Fruit fly (Drosophila melanogaster) whole organism, adult: ENCODE data around the gene Bub1.

Experiments used
- CG11617 ChIP-seq: fragments of 200-800 bp; sonication (Bioruptor generic); optimal IDR thresholded peaks from 2 replicates; lab custom pipeline; 2017; ENCODE audit warnings: mild to moderate bottlenecking, missing biosample characterization, missing genetic modification reagents, missing genetic modification characterization
- CG12768 ChIP-seq: fragments of 200-800 bp; sonication (Bioruptor generic); optimal IDR thresholded peaks from 2 replicates; lab custom pipeline; 2017; ENCODE audit warnings: missing biosample characterization, missing genetic modification characterization, mild to moderate bottlenecking, moderate library complexity, missing genetic modification reagents
- CG14711 ChIP-seq: fragments of 200-800 bp; sonication (Bioruptor generic); optimal IDR thresholded peaks from 2 replicates; lab custom pipeline; 2018; ENCODE audit warnings: missing biosample characterization, mild to moderate bottlenecking, missing genetic modification characterization, moderate library complexity
- CG1620 ChIP-seq: fragments of 200-800 bp; sonication (Bioruptor generic); optimal IDR thresholded peaks from 2 replicates; lab custom pipeline; 2016; ENCODE audit warnings: missing biosample characterization, missing genetic modification characterization
- CG33017 ChIP-seq: fragments of 200-800 bp; sonication (Bioruptor generic); optimal IDR thresholded peaks from 2 replicates; lab custom pipeline; 2018; ENCODE audit warnings: missing biosample characterization, mild to moderate bottlenecking, missing genetic modification characterization, moderate library complexity
- CG5204 ChIP-seq: fragments of 200-800 bp; sonication (Bioruptor generic); optimal IDR thresholded peaks from 2 replicates; lab custom pipeline; 2016; ENCODE audit warnings: missing biosample characterization, missing genetic modification characterization
- CG7045 ChIP-seq: fragments of 200-800 bp; sonication (Bioruptor generic); optimal IDR thresholded peaks from 2 replicates; lab custom pipeline; 2017; ENCODE audit warnings: missing biosample characterization, mild to moderate bottlenecking, missing genetic modification characterization
- CG7101 ChIP-seq: fragments of 200-800 bp; sonication (Bioruptor generic); optimal IDR thresholded peaks from 2 replicates; lab custom pipeline; 2018; ENCODE audit warnings: missing biosample characterization, mild to moderate bottlenecking, missing genetic modification characterization, moderate library complexity
- Clk ChIP-seq: fragments of 200-800 bp; sonication (Bioruptor generic); optimal IDR thresholded peaks from 2 replicates; lab custom pipeline; 2017; ENCODE audit warnings: missing biosample characterization, missing genetic modification characterization
- Crg-1 ChIP-seq: fragments of 200-800 bp; sonication (Bioruptor generic); optimal IDR thresholded peaks from 2 replicates; lab custom pipeline; 2016; ENCODE audit warnings: missing biosample characterization, missing genetic modification characterization
- Hr96 ChIP-seq: fragments of 200-800 bp; sonication (Bioruptor generic); optimal IDR thresholded peaks from 2 replicates; lab custom pipeline; 2016; ENCODE audit warnings: missing biosample characterization, missing genetic modification characterization
- Mnt ChIP-seq: fragments of 200-800 bp; sonication (Bioruptor generic); optimal IDR thresholded peaks from 2 replicates; lab custom pipeline; 2016; ENCODE audit warnings: missing biosample characterization, mild to moderate bottlenecking, missing genetic modification characterization
- bab1 ChIP-seq: fragments of 200-800 bp; sonication (Bioruptor generic); optimal IDR thresholded peaks from 3 replicates; lab custom pipeline; 2019; ENCODE audit warnings: missing biosample characterization, mild to moderate bottlenecking, missing genetic modification characterization, moderate library complexity
- cic ChIP-seq: fragments of 200-800 bp; sonication (Bioruptor generic); optimal IDR thresholded peaks from 2 replicates; lab custom pipeline; 2017; ENCODE audit warnings: missing biosample characterization, mild to moderate bottlenecking, missing genetic modification characterization, moderate library complexity
- cnc ChIP-seq, 2 experiments: fragments of >200 bp; optimal IDR thresholded peaks; 2 replicates each; lab custom pipeline; 2017
- kay ChIP-seq: fragments of 200-800 bp; sonication (Bioruptor generic); peaks from one replicate; lab custom pipeline; 2016; ENCODE audit warnings: missing biosample characterization, missing genetic modification characterization, borderline replicate concordance
- ovo ChIP-seq: fragments of 200-800 bp; sonication (Bioruptor generic); optimal IDR thresholded peaks from 2 replicates; lab custom pipeline; 2016; ENCODE audit warnings: missing biosample characterization, missing genetic modification characterization
- pad ChIP-seq: fragments of 200-800 bp; sonication (Bioruptor generic); optimal IDR thresholded peaks from 3 replicates; lab custom pipeline; 2017; ENCODE audit warnings: missing biosample characterization, missing genetic modification characterization, mild to moderate bottlenecking, moderate library complexity, missing genetic modification reagents
- tj ChIP-seq: fragments of 200-800 bp; sonication (Bioruptor generic); optimal IDR thresholded peaks from 3 replicates; lab custom pipeline; 2017; ENCODE audit warnings: missing biosample characterization, mild to moderate bottlenecking, missing genetic modification characterization, moderate library complexity
- toe ChIP-seq: fragments of 200-800 bp; sonication (Bioruptor generic); optimal IDR thresholded peaks from 2 replicates; lab custom pipeline; 2016; ENCODE audit warnings: missing biosample characterization, missing genetic modification characterization

Bub1 gene

DNA sequence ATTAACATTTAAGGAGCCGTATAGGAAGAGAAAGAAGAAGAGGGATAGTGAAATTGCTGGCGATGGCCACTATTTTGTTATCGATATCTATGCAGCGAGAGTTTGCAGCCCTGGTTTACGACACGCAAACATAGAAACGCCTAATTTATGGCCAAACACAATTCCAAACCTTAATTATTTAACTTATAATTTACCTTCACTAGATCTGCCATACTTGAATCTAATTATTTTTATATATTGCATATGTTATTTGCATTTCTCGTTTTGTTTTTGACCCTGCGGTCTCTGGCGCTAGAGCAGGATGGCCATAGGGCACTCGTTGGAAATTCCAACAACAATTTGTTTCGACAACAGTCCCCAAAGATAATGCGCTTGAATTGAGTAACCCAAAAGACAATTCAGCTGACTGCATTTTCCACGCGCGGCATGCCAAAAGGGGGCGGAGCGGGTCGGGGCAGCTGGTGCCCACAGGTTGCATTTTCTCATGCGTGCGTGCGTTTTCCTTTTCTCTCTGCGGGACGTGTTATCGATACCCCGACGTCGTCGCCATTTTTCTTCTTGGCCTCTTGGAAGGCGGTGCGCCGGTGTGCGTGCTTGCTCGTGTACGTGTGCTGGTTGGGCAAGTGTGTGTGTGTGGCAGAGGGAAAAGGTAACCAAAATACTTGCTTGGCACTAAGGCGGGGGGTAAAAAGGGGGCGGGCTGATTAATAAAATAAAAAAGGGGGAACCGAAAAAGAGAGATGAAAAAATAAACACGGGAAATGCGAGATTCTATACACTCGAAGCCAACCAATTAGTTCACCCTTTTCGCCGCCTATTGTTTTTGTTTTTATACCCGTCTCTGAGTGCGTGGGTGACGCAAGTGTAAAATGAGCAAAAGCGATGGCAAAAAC, 46.5 kb downstream of the Bub1 start:
- TF ChIP-seq toe = no peak
- peak; percentile 8 for TF ChIP-seq Clk (GFP tag; lab: Kevin White, UChicago)
- no peak for TF ChIP-seq kay (GFP tag; lab: Kevin White, UChicago)
- peak; percentile 65 for TF ChIP-seq pad (GFP tag; lab: Kevin White, UChicago)
- peak; percentile 78 for TF ChIP-seq Mnt
- TF ChIP-seq CG11617 = peak; percentile 21
- TF ChIP-seq CG5204 = no peak
- TF ChIP-seq tj = peak; percentile 50
- no peak for TF ChIP-seq cnc (optimal IDR thresholded peaks at IDR 0.05; lab: Kevin White, UChicago)
- peak; percentile 2 for TF ChIP-seq CG7045 (GFP tag; lab: Kevin White, UChicago)
- TF ChIP-seq CG33017 = peak; percentile 51
- peak; percentile 52 for TF ChIP-seq CG1620 (GFP tag; lab: Kevin White, UChicago)
- TF ChIP-seq CG14711 (tag; lab: Kevin White, UChicago) = peak; percentile 30
- peak; percentile 26 for TF ChIP-seq CG7101 (tag; lab: Kevin White, UChicago)
- peak; percentile 42 for TF ChIP-seq bab1 (GFP tag; lab: Kevin White, UChicago)
- TF ChIP-seq CG12768 (GFP tag; lab: Kevin White, UChicago) = peak; percentile 49
- TF ChIP-seq Hr96 (GFP tag; lab: Kevin White, UChicago) = no peak
- TF ChIP-seq Crg-1 = peak; percentile 60
- TF ChIP-seq ovo (GFP tag; lab: Kevin White, UChicago) = peak; percentile 31
- peak; percentile 56 for TF ChIP-seq cic (GFP tag; lab: Kevin White, UChicago)

- TF ChIP-seq CG12768 (GFP tag; lab: Kevin White, UChicago) (peak; percentile 1), toe (peak; percentile 76), CG14711 (tag; lab: Kevin White, UChicago) (peak; percentile 91), cic (GFP tag; lab: Kevin White, UChicago) (peak; percentile 14), pad (GFP tag; lab: Kevin White, UChicago) (peak; percentile 25), CG1620 (GFP tag; lab: Kevin White, UChicago) (peak; percentile 40), CG33017 (peak; percentile 56), Hr96 (GFP tag; lab: Kevin White, UChicago) (peak; percentile 33), CG11617 (peak; percentile 74), cnc (optimal IDR thresholded peaks at IDR 0.05; lab: Kevin White, UChicago) (no peak), Clk (GFP tag; lab: Kevin White, UChicago) (no peak), ovo (GFP tag; lab: Kevin White, UChicago) (peak; percentile 63), kay (GFP tag; lab: Kevin White, UChicago) (no peak), tj (peak; percentile 37), CG7101 (tag; lab: Kevin White, UChicago) (peak; percentile 80), Crg-1 (no peak), Mnt (peak; percentile 29), CG7045 (GFP tag; lab: Kevin White, UChicago) (peak; percentile 56), bab1 (GFP tag; lab: Kevin White, UChicago) (peak; percentile 4), CG5204 (no peak)
Observed at dm6 chr2L:5326414-5327265, 48.0 kb downstream of the Bub1 start, which contains the start of the genes Ncoa6 and cype. Gene Ncoa6 (minus strand): TSS chr2L:5326683. Gene cype (plus strand): TSS chr2L:5327227.

- TF ChIP-seq CG33017 (no peak), Clk (GFP tag; lab: Kevin White, UChicago) (no peak), cnc (optimal IDR thresholded peaks at IDR 0.05; lab: Kevin White, UChicago) (no peak), CG7045 (GFP tag; lab: Kevin White, UChicago) (no peak), toe (no peak), Mnt (no peak), CG12768 (GFP tag; lab: Kevin White, UChicago) (no peak), CG14711 (tag; lab: Kevin White, UChicago) (no peak), bab1 (GFP tag; lab: Kevin White, UChicago) (no peak), tj (no peak), CG1620 (GFP tag; lab: Kevin White, UChicago) (no peak), kay (GFP tag; lab: Kevin White, UChicago) (no peak), Crg-1 (no peak), CG7101 (tag; lab: Kevin White, UChicago) (no peak), CG11617 (no peak)
Observed at dm6 chr2L:5327266-5327621, 48.6 kb downstream of the Bub1 start.

DNA sequence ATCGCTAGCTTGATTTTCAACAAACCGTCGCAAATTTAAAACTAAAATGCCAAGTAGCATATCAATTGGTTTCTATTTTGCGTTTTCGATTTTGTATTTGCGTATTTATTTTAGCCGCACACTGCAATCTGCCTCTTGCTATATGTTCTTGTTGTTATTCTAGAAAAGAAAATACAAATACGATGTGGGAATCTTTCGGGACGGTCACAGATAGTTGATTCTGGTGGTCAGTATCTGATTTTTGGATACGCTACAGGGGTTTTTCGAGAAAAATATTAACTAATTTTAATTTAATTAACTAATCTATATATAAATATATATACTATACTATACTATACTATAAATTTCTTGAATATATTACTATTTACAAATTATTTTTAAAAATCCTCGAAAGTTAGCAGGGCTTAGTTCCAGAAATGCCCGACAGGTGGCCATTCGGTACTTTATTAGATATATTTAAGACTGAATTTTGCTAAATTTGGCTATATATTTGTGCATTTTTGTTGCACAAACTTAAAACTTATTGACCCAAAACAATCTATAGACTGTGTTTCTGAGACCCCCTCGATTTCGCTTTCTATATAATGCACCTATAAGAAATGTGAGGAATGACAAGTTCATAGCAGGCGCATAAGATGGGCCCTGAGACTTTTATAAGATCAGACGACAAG, 50.3 kb downstream of the Bub1 start, which contains the start of gene CG14022:
CG14022 (minus strand) TSS at position 51 of the 671 bp plus-strand sequence.
- no peak for TF ChIP-seq CG33017
- TF ChIP-seq CG7101 (tag; lab: Kevin White, UChicago) = no peak
- no peak for TF ChIP-seq tj
- TF ChIP-seq ovo (GFP tag; lab: Kevin White, UChicago) = no peak
- no peak for TF ChIP-seq Hr96 (GFP tag; lab: Kevin White, UChicago)
- no peak for TF ChIP-seq CG12768 (GFP tag; lab: Kevin White, UChicago)
- TF ChIP-seq kay (GFP tag; lab: Kevin White, UChicago) = no peak
- TF ChIP-seq toe = no peak
- no peak for TF ChIP-seq pad (GFP tag; lab: Kevin White, UChicago)
- TF ChIP-seq cic (GFP tag; lab: Kevin White, UChicago) = no peak
- no peak for TF ChIP-seq CG14711 (tag; lab: Kevin White, UChicago)
- no peak for TF ChIP-seq CG11617
- no peak for TF ChIP-seq cnc (optimal IDR thresholded peaks at IDR 0.05; lab: Kevin White, UChicago)
- no peak for TF ChIP-seq Crg-1
- no peak for TF ChIP-seq CG7045 (GFP tag; lab: Kevin White, UChicago)
